Fruit fly (Drosophila melanogaster) whole organism, embryonic: ENCODE measurements around the gene Sc2.

Source experiments
- Asciz ChIP-seq: fragments of 200-800 bp; sonication (Bioruptor generic); optimal IDR thresholded peaks from 2 replicates; lab custom pipeline; 2017; ENCODE audit warnings: missing biosample characterization, mild to moderate bottlenecking, missing genetic modification characterization, missing genetic modification reagents
- Atf-2 ChIP-seq: fragments of 200-800 bp; sonication (Bioruptor generic); optimal IDR thresholded peaks from 2 replicates; lab custom pipeline; 2016; ENCODE audit warnings: missing biosample characterization, missing genetic modification characterization
- B-H2 ChIP-seq: fragments of 200-800 bp; sonication (Bioruptor generic); optimal IDR thresholded peaks from 2 replicates; lab custom pipeline; 2018; ENCODE audit warnings: missing biosample characterization, mild to moderate bottlenecking, missing genetic modification characterization
- BtbVII ChIP-seq: fragments of 200-800 bp; sonication (Bioruptor generic); optimal IDR thresholded peaks from 3 replicates; lab custom pipeline; 2017; ENCODE audit warnings: missing biosample characterization, mild to moderate bottlenecking, missing genetic modification characterization
- CG10321 ChIP-seq: fragments of 200-800 bp; sonication (Bioruptor generic); IDR thresholded peaks from 2 replicates; pipeline ENCODE4 v1.3.6; 2022; ENCODE audit warnings: missing biosample characterization, missing genetic modification characterization
- CG11695 ChIP-seq: fragments of 200-800 bp; sonication (Bioruptor generic); IDR thresholded peaks from 3 replicates; pipeline ENCODE4 v1.3.6; 2022; ENCODE audit warnings: missing biosample characterization, missing genetic modification characterization
- CG12071 ChIP-seq: fragments of 200-800 bp; sonication (Bioruptor generic); optimal IDR thresholded peaks from 3 replicates; lab custom pipeline; 2018; ENCODE audit warnings: missing biosample characterization, mild to moderate bottlenecking, missing genetic modification characterization
- CG12104 ChIP-seq: fragments of 200-800 bp; sonication (Bioruptor generic); optimal IDR thresholded peaks from 3 replicates; lab custom pipeline; 2016; ENCODE audit warnings: missing biosample characterization, missing genetic modification characterization
- CG12769 ChIP-seq: fragments of 200-800 bp; sonication (Bioruptor generic); optimal IDR thresholded peaks from 2 replicates; lab custom pipeline; 2019; ENCODE audit warnings: missing biosample characterization, mild to moderate bottlenecking, missing genetic modification characterization, moderate library complexity
- CG14667 ChIP-seq: fragments of 200-800 bp; sonication (Bioruptor generic); IDR thresholded peaks from 2 replicates; pipeline ENCODE4 v1.3.6; 2022; ENCODE audit warnings: missing biosample characterization, missing genetic modification characterization
- CG17328 ChIP-seq: fragments of 200-800 bp; sonication (Bioruptor generic); IDR thresholded peaks from 2 replicates; pipeline ENCODE4 v1.3.6; 2022; ENCODE audit warnings: missing biosample characterization, missing genetic modification characterization
- CG17361 ChIP-seq: fragments of 200-800 bp; sonication (Bioruptor generic); IDR thresholded peaks from 3 replicates; pipeline ENCODE4 v1.3.6; 2022; ENCODE audit warnings: missing biosample characterization, missing genetic modification characterization
- CG2889 ChIP-seq: fragments of 200-800 bp; sonication (Bioruptor generic); IDR thresholded peaks from 3 replicates; pipeline ENCODE4 v1.3.6; 2022; ENCODE audit warnings: missing biosample characterization, missing genetic modification characterization
- CG31441 ChIP-seq: fragments of 200-800 bp; sonication (Bioruptor generic); IDR thresholded peaks from 2 replicates; pipeline ENCODE4 v1.3.6; 2022; ENCODE audit warnings: missing biosample characterization, missing genetic modification characterization
- CG32767 ChIP-seq: fragments of 200-800 bp; sonication (Bioruptor generic); IDR thresholded peaks from 2 replicates; pipeline ENCODE4 v1.3.6; 2022; ENCODE audit warnings: missing biosample characterization, missing genetic modification characterization
- CG6683 ChIP-seq: fragments of 200-800 bp; sonication (Bioruptor generic); optimal IDR thresholded peaks from 2 replicates; lab custom pipeline; 2017; ENCODE audit warnings: missing biosample characterization, mild to moderate bottlenecking, missing genetic modification characterization, missing genetic modification reagents
- CG6791 ChIP-seq: fragments of 200-800 bp; sonication (Bioruptor generic); IDR thresholded peaks from 3 replicates; pipeline ENCODE4 v1.3.6; 2022; ENCODE audit warnings: missing biosample characterization, missing genetic modification characterization; ENCODE audit not compliant: partially characterized antibody
- CG6813 ChIP-seq: fragments of 200-800 bp; sonication (Bioruptor generic); optimal IDR thresholded peaks from 2 replicates; lab custom pipeline; 2017; ENCODE audit warnings: missing biosample characterization, missing genetic modification characterization, mild to moderate bottlenecking, moderate library complexity, missing genetic modification reagents
- CG7357 ChIP-seq: fragments of 200-800 bp; sonication (Bioruptor generic); IDR thresholded peaks from 3 replicates; pipeline ENCODE4 v1.3.6; 2022; ENCODE audit warnings: missing biosample characterization, missing genetic modification characterization
- D19A ChIP-seq: fragments of 200-800 bp; optimal IDR thresholded peaks from 3 replicates; lab custom pipeline; 2019; ENCODE audit warnings: missing biosample characterization, mild to moderate bottlenecking, missing genetic modification characterization, moderate library complexity
- E2f2 ChIP-seq: fragments of 200-800 bp; sonication (Bioruptor generic); IDR thresholded peaks from 2 replicates; pipeline ENCODE4 v1.3.6; 2022; ENCODE audit warnings: missing biosample characterization, missing genetic modification characterization
- Ets65A ChIP-seq: fragments of 200-800 bp; sonication (Bioruptor generic); peaks from one replicate; lab custom pipeline; 2016; ENCODE audit warnings: missing biosample characterization, missing genetic modification characterization
- Ets97D ChIP-seq: fragments of 200-800 bp; sonication (Bioruptor generic); optimal IDR thresholded peaks from 3 replicates; lab custom pipeline; 2016; ENCODE audit warnings: missing biosample characterization, missing genetic modification characterization
- Lim3 ChIP-seq: fragments of 200-800 bp; sonication (Bioruptor generic); IDR thresholded peaks from 2 replicates; pipeline ENCODE4 v1.3.6; 2022; ENCODE audit warnings: missing biosample characterization, missing genetic modification characterization
- Lpt ChIP-seq: fragments of >200 bp; optimal IDR thresholded peaks from 2 replicates; lab custom pipeline; 2018; ENCODE audit warnings: missing biosample characterization, missing genetic modification characterization
- NK7.1 ChIP-seq: fragments of 200-800 bp; sonication (Bioruptor generic); optimal IDR thresholded peaks from 3 replicates; lab custom pipeline; 2016; ENCODE audit warnings: missing biosample characterization, missing genetic modification characterization
- Optix ChIP-seq: fragments of 200-800 bp; sonication (Bioruptor generic); IDR thresholded peaks from 3 replicates; pipeline ENCODE4 v1.3.6; 2022; ENCODE audit warnings: missing biosample characterization, missing genetic modification characterization
- Sin3A ChIP-seq: fragments of >200 bp; optimal IDR thresholded peaks from 2 replicates; lab custom pipeline; 2018
- Sry-β ChIP-seq: fragments of 200-800 bp; sonication (Bioruptor generic); optimal IDR thresholded peaks from 2 replicates; lab custom pipeline; 2018; ENCODE audit warnings: missing biosample characterization, mild to moderate bottlenecking, missing genetic modification characterization, moderate library complexity
- Tbp ChIP-seq: fragments of >200 bp; optimal IDR thresholded peaks from 2 replicates; lab custom pipeline; 2018; ENCODE audit warnings: missing biosample characterization, missing genetic modification characterization
- Xrp1 ChIP-seq: fragments of 200-800 bp; sonication (Bioruptor generic); IDR thresholded peaks from 2 replicates; pipeline ENCODE4 v1.3.6; 2022; ENCODE audit warnings: missing biosample characterization, missing genetic modification characterization
- ac ChIP-seq: fragments of 200-800 bp; sonication (Bioruptor generic); optimal IDR thresholded peaks from 3 replicates; lab custom pipeline; 2017; ENCODE audit warnings: missing biosample characterization, mild to moderate bottlenecking, missing genetic modification characterization
- chm ChIP-seq: fragments of 200-800 bp; sonication (Bioruptor generic); IDR thresholded peaks from 2 replicates; pipeline ENCODE4 v1.3.6; 2022; ENCODE audit warnings: missing biosample characterization, missing genetic modification characterization
- chn ChIP-seq: fragments of 200-800 bp; sonication (Bioruptor generic); optimal IDR thresholded peaks from 2 replicates; lab custom pipeline; 2016; ENCODE audit warnings: missing biosample characterization, missing genetic modification characterization
- ci ChIP-seq: fragments of 200-800 bp; sonication (Bioruptor generic); IDR thresholded peaks from 3 replicates; pipeline ENCODE4 v1.3.6; 2022; ENCODE audit warnings: missing biosample characterization, missing genetic modification characterization
- dm ChIP-seq: fragments of 200-800 bp; sonication (Bioruptor generic); optimal IDR thresholded peaks from 3 replicates; lab custom pipeline; 2016; ENCODE audit warnings: missing biosample characterization, missing genetic modification characterization
- ewg ChIP-seq: fragments of 200-800 bp; sonication (Bioruptor generic); optimal IDR thresholded peaks from 3 replicates; lab custom pipeline; 2017; ENCODE audit warnings: mild to moderate bottlenecking, missing biosample characterization, missing genetic modification reagents, missing genetic modification characterization
- grn ChIP-seq: fragments of 200-800 bp; sonication (Bioruptor generic); optimal IDR thresholded peaks from 3 replicates; lab custom pipeline; 2017; ENCODE audit warnings: missing biosample characterization, missing genetic modification characterization
- gt ChIP-seq: fragments of 200-800 bp; sonication (Bioruptor generic); IDR thresholded peaks from 2 replicates; pipeline ENCODE4 v1.3.6; 2022; ENCODE audit warnings: missing biosample characterization, missing genetic modification characterization
- hb ChIP-seq: fragments of 200-800 bp; sonication (Bioruptor generic); IDR thresholded peaks from 3 replicates; pipeline ENCODE4 v1.3.6; 2022; ENCODE audit warnings: missing biosample characterization, missing genetic modification characterization; ENCODE audit not compliant: partially characterized antibody
- hth ChIP-seq: fragments of >200 bp; optimal IDR thresholded peaks from 2 replicates; lab custom pipeline; 2017; ENCODE audit warnings: inconsistent platforms
- jumu ChIP-seq: fragments of 200-800 bp; sonication (Bioruptor generic); optimal IDR thresholded peaks from 3 replicates; lab custom pipeline; 2016; ENCODE audit warnings: missing biosample characterization, missing genetic modification characterization
- lov ChIP-seq, 2 experiments: fragments of 200-800 bp in 1 of 2; fragments of >200 bp in 1 of 2; sonication (Bioruptor generic) in 1 of 2; IDR thresholded peaks in 1 of 2; optimal IDR thresholded peaks in 1 of 2; 2 replicates in 1 of 2; 3 replicates in 1 of 2; pipeline versions ENCODE4 v1.3.6 to Lab custom; 2017 to 2022; ENCODE audit warnings: missing biosample characterization in 1 of 2, missing genetic modification characterization in 1 of 2
- mirr ChIP-seq: fragments of 200-800 bp; sonication (Bioruptor generic); optimal IDR thresholded peaks from 3 replicates; lab custom pipeline; 2018; ENCODE audit warnings: missing biosample characterization, mild to moderate bottlenecking, missing genetic modification characterization
- nerfin-2 ChIP-seq: fragments of 200-800 bp; sonication (Bioruptor generic); IDR thresholded peaks from 2 replicates; pipeline ENCODE4 v1.3.6; 2022; ENCODE audit warnings: missing biosample characterization, missing genetic modification characterization; ENCODE audit not compliant: partially characterized antibody
- org-1 ChIP-seq: fragments of 200-800 bp; sonication (Bioruptor generic); optimal IDR thresholded peaks from 2 replicates; lab custom pipeline; 2017; ENCODE audit warnings: missing biosample characterization, missing genetic modification characterization
- rib ChIP-seq: fragments of 200-800 bp; sonication (Bioruptor generic); IDR thresholded peaks from 2 replicates; pipeline ENCODE4 v1.3.6; 2022; ENCODE audit warnings: missing biosample characterization, missing genetic modification characterization
- sc ChIP-seq, 3 experiments: fragments of >200 bp in 2 of 3; fragments of 200-800 bp in 1 of 3; sonication (Bioruptor generic) in 1 of 3; optimal IDR thresholded peaks; 2 replicates in 2 of 3; 3 replicates in 1 of 3; lab custom pipeline; 2017; ENCODE audit warnings: mild to moderate bottlenecking in 1 of 3, missing biosample characterization in 1 of 3, missing genetic modification characterization in 1 of 3, missing genetic modification reagents in 1 of 3
- sna ChIP-seq: fragments of 200-800 bp; sonication (Bioruptor generic); IDR thresholded peaks from 2 replicates; pipeline ENCODE4 v1.3.6; 2022; ENCODE audit warnings: missing biosample characterization, missing genetic modification characterization; ENCODE audit not compliant: partially characterized antibody
- tgo ChIP-seq: fragments of 200-800 bp; sonication (Bioruptor generic); IDR thresholded peaks from 3 replicates; pipeline ENCODE4 v1.3.6; 2022; ENCODE audit warnings: missing biosample characterization, missing genetic modification characterization
- wek ChIP-seq: fragments of 200-800 bp; sonication (Bioruptor generic); optimal IDR thresholded peaks from 3 replicates; lab custom pipeline; 2018; ENCODE audit warnings: missing biosample characterization, mild to moderate bottlenecking, missing genetic modification characterization, moderate library complexity

Gene Sc2

DNA sequence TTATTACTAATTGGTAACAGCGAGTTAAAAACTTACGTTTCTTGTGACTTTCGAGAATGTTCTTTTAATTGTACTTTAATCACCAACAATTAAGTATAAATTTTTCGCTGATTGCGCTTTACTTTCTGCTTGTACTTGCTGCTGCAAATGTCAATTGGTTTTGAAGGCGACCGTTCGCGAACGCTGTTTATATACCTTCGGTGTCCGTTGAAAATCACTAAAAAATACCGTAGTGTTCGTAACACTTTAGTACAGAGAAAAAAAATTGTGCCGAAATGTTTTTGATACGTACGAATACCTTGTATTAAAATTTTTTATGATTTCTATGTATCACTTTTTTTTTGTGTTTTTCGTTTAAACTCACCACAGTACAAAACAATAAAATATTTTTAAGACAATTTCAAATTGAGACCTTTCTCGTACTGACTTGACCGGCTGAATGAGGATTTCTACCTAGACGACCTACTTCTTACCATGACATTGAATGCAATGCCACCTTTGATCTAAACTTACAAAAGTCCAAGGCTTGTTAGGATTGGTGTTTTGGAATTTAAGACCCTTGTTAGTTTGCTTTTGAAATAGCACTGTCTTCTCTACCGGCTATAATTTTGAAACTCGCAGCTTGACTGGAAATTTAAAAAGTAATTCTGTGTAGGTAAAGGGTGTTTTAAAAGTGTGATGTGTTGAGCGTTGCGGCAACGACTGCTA, 647 bp upstream of the Sc2 start, which contains the start of gene Ubi-p63E (continued):
- TF ChIP-seq ewg (GFP tag; lab: Kevin White, UChicago) (no peak), rib (GFP tag; lab: Robert Waterston, UW) (no peak), mirr (peak; percentile 44), dm (GFP tag; lab: Kevin White, UChicago) (peak; percentile 57), ci (GFP tag; lab: Robert Waterston, UW) (no peak), Ets97D (GFP tag; lab: Kevin White, UChicago) (peak; percentile 53), NK7.1 (peak; percentile 44), sna (GFP tag; lab: Robert Waterston, UW) (no peak), Lim3 (no peak), CG2889 (GFP tag; lab: Robert Waterston, UW) (no peak), CG10321 (GFP tag; lab: Robert Waterston, UW) (no peak), chn (GFP tag; lab: Kevin White, UChicago) (peak; percentile 55), Lpt (GFP tag; lab: Kevin White, UChicago) (no peak), hb (no peak), CG17328 (no peak), nerfin-2 (GFP tag; lab: Robert Waterston, UW) (no peak), hth (lab: Kevin White, UChicago) (no peak), CG12769 (peak; percentile 35), CG6791 (no peak), CG17361 (no peak), BtbVII (GFP tag; lab: Kevin White, UChicago) (peak; percentile 33), CG12071 (GFP tag; lab: Kevin White, UChicago) (no peak), gt (GFP tag; lab: Robert Waterston, UW) (no peak), Optix (no peak), CG32767 (GFP tag; lab: Robert Waterston, UW) (no peak), tgo (GFP tag; lab: Robert Waterston, UW) (no peak), org-1 (GFP tag; lab: Kevin White, UChicago) (peak; percentile 46), lov (optimal IDR thresholded peaks at IDR 0.05; lab: Kevin White, UChicago) (no peak), lov (GFP tag; IDR thresholded peaks at IDR 0.05; lab: Robert Waterston, UW) (no peak), Sry-β (GFP tag; lab: Kevin White, UChicago) (no peak), chm (no peak), CG7357 (GFP tag; lab: Robert Waterston, UW) (0 out of 3 replicates have a peak, but pooled peaks have one; percentile 6), CG12104 (peak; percentile 70), B-H2 (GFP tag; lab: Kevin White, UChicago) (peak; percentile 82), sc (optimal IDR thresholded peaks at IDR 0.05; lab: Kevin White, UChicago) (no peak), sc (GFP tag; optimal IDR thresholded peaks at IDR 0.05; lab: Kevin White, UChicago) (peak; percentile 44), CG31441 (GFP tag; lab: Robert Waterston, UW) (no peak), Tbp (GFP tag; lab: Kevin White, UChicago) (no peak), CG6683 (GFP tag; lab: Kevin White, UChicago) (no peak), ac (GFP tag; lab: Kevin White, UChicago) (no peak), CG14667 (GFP tag; lab: Robert Waterston, UW) (no peak), D19A (tag; lab: Kevin White, UChicago) (no peak), jumu (GFP tag; lab: Kevin White, UChicago) (peak; percentile 50), E2f2 (GFP tag; lab: Robert Waterston, UW) (no peak), Xrp1 (GFP tag; lab: Robert Waterston, UW) (no peak), Asciz (GFP tag; lab: Kevin White, UChicago) (peak; percentile 30), wek (GFP tag; lab: Kevin White, UChicago) (peak; percentile 54), CG11695 (GFP tag; lab: Robert Waterston, UW) (no peak), CG6813 (GFP tag; lab: Kevin White, UChicago) (peak; percentile 32), grn (GFP tag; lab: Kevin White, UChicago) (no peak), Ets65A (GFP tag; lab: Kevin White, UChicago) (peak; percentile 96), Atf-2 (GFP tag; lab: Kevin White, UChicago) (peak; percentile 60), Sin3A (lab: Kevin White, UChicago) (no peak)
